Worm (Caenorhabditis elegans): ENCODE results near the gene C53B7.3.

DNA sequence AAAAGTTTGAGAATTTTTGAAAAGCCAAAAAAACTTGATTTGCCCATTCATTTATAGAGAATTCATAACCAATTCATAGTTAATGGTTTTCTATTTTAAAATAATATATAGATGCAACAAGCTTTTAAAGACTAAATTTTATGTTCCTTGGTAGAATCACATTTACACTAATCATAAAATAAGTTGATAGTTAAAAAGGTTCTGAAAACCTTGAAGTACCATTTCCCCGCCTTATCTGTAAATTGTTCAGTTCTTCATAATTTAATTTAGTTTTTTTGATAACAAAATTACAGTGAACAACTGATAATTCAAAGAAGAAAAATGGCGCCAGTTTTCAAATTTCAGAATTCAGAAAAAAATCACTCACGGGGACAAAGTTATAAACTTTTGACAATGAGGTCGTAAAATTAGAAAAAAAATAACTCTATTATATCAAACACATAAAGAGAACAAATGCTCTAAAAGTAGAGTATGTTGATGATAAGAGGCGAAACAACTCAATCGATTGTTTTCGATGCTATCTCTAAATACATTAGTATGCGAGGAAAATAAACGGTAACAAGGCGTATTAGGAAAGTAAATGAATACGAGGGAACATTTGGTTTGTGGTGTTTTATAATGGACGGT is 40.8 kb downstream of the C53B7.3 start, which contains the start of gene F41C6.7:
- TF ChIP-seq nhr-76 (tag; optimal IDR thresholded peaks at IDR 0.05) (no peak), mls-2 (tag; optimal IDR thresholded peaks at IDR 0.05) (no peak), snpc-4 (tag; optimal IDR thresholded peaks at IDR 0.05) (no peak), elt-1 (tag; optimal IDR thresholded peaks at IDR 0.05; ENCODE audit: borderline replicate concordance, insufficient read depth) (no peak), blmp-1 (tag; optimal IDR thresholded peaks at IDR 0.05) (no peak)

Measured in whole organism, mixed stage, embryonic.